Fruit fly (Drosophila melanogaster) whole organism, larva: Measurements from ENCODE around the gene CG42749.

Experiments
- noc ChIP-seq: fragments of 200-800 bp; sonication (Bioruptor generic); optimal IDR thresholded peaks from 3 replicates; lab custom pipeline; 2019; ENCODE audit warnings: missing biosample characterization, mild to moderate bottlenecking, missing genetic modification characterization, moderate library complexity

Gene CG42749

DNA sequence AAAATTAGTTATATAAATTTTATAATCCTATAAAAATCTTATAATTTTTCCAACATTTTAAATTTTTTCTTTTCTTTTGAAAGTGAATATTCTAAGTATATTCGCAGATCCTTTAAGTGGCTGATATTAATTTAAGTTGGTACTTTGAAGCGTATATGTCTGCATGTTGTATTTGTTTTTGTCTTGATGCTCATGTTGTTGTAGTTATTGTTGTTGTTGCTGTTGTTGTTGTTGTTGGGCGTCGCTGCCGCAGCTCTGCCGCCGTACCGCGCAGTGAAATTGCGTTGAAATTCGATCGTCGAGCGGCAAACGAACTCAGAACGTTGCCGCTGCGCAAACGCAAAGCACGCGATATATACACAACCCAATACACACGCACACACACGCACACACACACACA is at the start of gene CG42749:
Gene CG42749 (plus strand): TSS at position 301 of the 400 bp plus-strand sequence.
- no peak for TF ChIP-seq noc

DNA sequence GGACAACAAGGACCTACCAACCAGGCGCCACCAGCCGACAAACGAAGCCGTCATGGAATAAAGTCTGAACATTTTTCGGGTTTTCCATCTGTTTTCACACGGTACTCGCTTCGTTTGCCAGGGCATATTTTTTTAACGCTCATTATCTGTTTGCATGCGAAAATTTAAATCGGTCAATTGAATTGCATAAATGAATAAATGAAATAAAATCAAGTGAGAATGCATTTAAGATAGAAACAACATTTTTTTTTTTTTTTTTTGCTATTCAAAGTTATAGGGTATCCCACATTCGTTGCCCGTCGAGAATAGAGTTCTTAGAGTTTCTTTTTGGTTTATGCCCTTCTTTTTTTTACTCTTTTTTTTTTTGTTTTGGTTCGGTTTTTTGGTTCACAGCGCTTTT is 10.0 kb upstream of the CG42749 start:
- no peak for TF ChIP-seq noc

DNA sequence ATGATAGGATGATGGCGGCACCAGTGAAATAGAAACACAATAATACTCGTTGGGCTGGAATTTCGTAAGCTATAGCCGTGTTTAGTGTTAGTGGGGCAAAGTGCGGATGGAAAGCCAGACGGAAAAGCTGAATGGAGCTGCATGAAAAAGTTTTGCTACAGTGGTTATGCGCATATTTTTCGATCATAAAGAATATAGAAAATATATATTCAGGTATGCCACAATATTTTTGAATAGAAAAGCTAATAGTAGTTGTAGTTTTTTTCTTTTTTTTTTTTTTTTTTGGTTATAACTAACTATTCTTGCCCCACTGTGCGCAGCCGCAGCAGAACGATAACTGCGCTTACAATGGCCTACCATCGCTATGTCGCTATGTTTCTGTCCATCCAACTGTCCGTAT is 9.4 kb upstream of the CG42749 start:
- TF ChIP-seq noc: no peak

DNA sequence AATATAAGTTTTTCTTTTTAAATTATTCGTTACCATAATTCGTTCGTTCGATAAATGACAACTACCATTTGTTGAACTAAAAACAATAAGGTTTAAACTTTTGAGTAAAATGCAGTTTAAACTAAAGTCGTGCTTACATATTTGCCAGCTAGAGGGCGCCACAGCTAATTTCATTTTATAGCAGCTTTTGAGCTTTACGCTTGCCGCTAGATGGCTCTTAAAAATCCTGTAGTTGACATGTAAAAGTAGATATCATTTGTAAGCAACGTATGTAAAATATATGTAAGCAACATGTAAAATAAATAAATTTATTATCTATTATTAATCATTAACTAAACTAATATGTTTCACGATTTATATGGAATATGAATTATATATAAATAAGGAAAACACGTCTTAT is 6.2 kb upstream of the CG42749 start:
- TF ChIP-seq noc: no peak

DNA sequence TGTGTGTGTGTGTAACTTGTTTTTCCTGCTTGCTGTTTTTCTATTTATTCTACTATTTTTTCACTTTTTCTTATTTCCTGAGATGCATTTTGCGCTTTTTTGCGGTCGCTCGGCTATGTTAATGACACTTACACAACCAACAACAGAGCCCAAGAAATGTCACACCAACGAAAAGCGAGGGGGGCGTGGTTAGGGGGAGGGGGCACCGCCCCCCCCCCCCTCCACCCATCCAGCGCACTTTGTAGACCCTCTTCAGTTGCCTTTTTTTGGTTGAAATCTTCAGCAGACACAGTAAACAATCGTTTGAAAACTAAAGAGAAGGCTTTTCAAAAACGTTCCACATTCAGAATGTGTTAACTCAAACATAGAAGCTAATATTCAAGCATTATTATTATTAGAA is 2.7 kb upstream of the CG42749 start:
- TF ChIP-seq noc: no peak

DNA sequence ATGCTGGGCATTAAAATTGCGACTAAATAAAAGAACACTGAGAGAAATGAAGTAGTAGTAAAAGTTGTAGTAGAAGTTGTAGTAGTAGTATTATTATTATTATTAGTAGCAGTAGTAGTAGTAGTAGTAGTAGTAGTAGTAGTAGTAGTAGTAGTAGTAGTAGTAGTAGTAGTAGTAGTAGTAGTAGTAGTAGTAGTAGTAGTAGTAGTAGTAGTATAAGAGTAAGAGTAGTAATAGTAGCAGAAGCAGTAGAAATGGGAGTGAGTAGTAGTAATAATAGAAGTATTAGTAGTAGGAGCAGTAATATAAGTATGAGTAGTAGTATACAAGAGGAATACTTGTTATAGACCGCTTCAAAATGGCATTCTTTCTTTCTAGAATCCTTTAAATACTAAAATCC is 4.1 kb downstream of the CG42749 start:
- no peak for TF ChIP-seq noc

DNA sequence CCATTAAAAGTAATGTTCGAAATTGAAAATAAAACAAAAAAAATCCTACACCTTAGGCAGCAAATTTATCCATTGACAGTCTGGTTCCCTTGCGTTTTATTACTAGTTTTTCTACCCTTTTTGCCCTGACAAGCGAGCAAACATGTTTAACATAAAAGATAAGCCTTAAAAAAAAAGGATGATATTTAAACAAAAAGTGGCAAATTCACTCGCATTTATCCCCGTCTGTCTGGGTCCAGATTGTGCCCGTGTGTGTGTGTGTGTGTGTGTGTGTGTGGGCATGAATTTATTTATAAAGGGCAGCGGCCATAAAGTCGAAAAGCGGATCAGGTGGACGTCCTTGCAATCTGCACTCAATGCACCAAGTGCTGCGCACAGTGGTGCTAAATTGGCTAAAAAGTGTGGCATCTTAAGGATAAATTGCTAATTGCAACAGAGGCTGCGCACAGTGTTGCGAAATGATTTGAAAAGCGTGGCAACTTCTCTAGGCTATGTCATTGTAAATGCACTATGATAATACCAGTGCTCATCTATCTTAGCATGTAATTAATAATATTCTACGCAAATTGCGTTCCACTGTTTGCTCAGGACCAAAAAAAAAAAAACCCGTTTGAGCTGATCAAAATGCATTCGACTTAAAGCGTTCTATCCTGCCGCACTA is 4.9 kb downstream of the CG42749 start:
- no peak for TF ChIP-seq noc

DNA sequence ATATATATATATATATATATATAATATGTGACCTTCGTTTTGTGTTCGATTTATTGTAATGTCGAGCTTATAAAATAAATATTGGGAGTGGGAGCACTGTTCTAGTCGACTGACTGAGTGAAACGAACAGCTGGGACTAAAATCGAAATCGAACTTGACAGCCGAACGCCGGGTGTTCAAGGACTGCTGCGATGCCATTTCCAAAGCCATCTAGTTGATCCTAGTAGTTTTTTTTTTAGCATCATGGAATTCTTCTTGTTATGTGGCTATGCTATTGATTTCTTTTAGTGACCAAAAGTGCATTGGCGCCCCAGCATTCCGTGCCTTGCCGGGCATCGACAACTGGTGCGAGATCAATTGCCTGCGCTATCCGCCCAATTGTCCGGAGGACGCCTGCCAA is 9.7 kb downstream of the CG42749 start, which contains the start of gene CG3323:
Gene CG3323 (minus strand): TSS at position 101 of the 400 bp plus-strand sequence.
- no peak for TF ChIP-seq noc

DNA sequence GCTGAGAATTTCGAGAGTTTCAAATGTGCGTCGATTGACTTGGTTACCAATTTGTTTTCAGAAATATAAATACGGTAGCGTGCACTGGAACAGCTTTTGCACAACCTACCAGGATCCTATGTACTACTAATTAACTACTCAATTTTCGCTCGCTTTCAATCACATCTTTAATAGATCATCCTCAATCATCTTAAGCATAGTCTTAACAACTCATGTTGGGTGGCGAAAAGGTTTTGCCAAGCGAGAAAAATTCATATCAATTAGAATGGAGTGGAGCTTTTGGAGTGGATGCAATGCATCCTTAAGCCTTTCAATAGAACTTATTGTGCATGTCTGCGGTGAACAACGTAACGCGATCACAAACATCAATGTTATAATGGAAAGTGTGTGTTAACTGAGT is 11.5 kb downstream of the CG42749 start, which contains the start of gene CG17764:
Gene CG17764 (minus strand): TSS at position 101 of the 400 bp plus-strand sequence.
- TF ChIP-seq noc: no peak

DNA sequence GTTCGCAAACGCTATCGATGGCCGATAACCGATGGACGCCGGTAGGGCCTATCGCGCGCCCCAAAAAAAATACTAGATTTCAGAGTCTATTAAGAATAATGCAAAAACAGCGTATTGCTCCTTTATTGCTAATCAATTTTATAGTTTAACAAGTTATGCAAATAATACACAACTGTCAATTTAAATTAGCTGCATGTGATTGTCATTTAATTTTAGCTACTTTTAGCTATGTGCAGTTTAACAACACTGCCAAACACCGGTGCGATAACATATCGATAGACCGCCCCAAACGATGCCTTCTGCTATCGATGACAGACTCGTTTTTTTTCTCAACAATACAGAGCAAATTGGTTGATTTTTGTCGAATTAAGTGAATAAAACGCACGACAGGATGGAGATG is 13.1 kb downstream of the CG42749 start, which contains the start of the genes Cdk7 and snf:
Gene Cdk7 (minus strand): TSS at position 21 of the 400 bp plus-strand sequence.
Gene snf (plus strand): TSS at position 280 of the 400 bp plus-strand sequence.
- TF ChIP-seq noc: no peak

DNA sequence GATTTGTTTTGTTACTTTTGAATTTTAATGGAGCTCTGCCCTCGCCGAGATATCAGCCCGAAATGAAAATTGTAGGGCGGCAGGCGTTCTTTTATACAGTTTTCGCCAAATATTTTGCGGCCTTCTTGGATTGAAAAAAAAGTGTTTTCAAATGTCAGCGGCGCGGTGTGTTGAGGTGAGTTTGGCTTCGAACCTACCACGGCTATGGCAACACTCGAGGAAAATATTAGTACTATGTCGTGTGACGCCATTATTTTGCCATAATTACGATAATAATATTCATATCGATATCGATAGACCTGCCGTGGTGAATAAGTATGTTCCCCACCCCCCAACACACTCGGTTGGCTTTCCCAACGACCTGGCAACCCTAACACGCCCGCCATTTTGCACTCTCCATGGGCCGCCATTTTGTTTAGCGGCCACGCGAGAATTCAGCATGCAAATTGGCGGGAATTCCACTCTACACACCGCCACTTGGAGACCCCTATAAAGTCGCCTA is 16.0 kb downstream of the CG42749 start, which contains the start of the genes TrxT and dhd:
Gene TrxT (minus strand): TSS at position 51 of the 502 bp plus-strand sequence.
Gene dhd (plus strand): TSS at position 334 of the 502 bp plus-strand sequence.
- TF ChIP-seq noc: no peak

DNA sequence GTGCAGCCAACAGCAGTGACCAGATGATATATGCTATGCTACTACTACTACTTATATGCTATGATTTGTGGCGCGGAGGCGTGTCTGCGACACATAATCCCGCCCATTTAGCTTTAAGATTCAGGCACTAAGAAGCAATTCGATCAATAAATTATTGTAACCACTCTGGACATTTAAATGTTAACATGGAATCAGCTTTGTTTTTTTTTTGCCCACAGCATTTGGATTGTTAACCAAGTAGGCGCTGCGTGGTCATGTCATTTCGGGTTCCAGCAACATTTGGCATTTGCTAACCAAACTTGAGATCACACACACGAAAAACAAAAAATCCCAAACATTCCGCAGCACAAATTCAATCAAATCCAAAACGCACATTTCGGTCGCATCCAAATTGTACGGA is 17.1 kb downstream of the CG42749 start, which contains the start of gene CG4198:
Gene CG4198 (plus strand): TSS at position 301 of the 400 bp plus-strand sequence.
- no peak for TF ChIP-seq noc

DNA sequence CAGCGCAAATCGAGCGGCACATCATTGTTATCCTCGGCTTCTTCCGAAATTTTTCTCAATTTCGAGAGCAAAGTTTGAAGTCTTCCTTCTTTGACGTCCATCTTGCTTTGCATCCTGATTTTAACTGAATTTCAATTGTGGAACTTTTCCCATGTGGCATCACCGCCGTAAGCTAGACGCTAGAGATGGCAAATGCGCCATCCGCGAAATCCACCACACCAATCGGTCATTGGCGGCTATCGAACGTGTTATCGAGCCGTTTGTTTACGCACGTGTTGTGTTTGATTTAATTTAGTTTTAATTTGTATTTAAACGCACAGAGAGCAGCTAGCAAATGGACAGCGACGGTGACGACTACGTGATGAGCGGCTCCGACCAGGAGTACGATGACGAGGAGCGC is 21.3 kb downstream of the CG42749 start, which contains the start of the genes CG15930 and Sas10:
Gene CG15930 (minus strand): TSS at position 126 of the 400 bp plus-strand sequence.
Gene Sas10 (plus strand): TSS at position 240 of the 400 bp plus-strand sequence.
- TF ChIP-seq noc: no peak

DNA sequence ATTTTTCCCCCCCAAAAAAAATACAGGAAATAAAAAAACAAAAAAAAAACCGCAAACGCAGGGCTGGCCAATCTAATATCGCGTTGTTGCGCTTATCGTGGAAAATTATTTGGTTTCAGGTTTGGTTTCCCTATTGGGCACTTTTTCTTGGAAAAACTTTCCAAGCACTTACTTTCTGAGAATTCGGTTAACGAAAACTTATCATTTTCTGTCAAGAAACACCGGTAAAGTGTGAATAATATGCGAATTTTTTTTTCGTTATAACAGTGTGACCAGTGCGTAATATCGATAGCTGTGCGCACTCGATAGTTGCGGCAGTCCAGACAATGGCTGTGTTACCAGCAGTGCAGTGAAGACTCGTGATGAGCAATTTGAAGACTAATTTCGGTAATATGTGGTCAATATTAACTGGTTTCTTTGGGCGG is 26.6 kb downstream of the CG42749 start, which contains the start of gene Rnp4F:
Gene Rnp4F (minus strand): TSS at position 238 of the 425 bp plus-strand sequence.
- TF ChIP-seq noc: peak; percentile 68

DNA sequence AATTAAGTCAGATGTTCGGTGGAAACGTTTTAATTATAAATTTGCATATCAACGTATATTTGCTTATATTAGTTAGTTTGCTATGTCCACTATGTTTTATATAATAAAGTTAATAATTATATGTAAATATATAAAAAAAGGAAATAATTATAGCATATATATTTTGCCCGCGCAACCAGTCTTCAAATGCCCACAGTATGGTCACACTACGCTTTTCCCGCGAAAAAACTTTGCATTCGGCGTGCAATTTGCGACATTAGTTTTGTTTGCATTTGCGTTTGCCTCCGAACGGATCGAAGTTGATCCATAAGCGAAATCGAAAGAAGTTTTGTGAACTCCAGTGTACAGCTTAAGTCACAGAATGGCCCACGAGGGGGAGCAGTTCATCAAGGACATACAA is 27.8 kb downstream of the CG42749 start, which contains the start of gene Mcm3:
Gene Mcm3 (plus strand): TSS at position 220 of the 400 bp plus-strand sequence.
- no peak for TF ChIP-seq noc

DNA sequence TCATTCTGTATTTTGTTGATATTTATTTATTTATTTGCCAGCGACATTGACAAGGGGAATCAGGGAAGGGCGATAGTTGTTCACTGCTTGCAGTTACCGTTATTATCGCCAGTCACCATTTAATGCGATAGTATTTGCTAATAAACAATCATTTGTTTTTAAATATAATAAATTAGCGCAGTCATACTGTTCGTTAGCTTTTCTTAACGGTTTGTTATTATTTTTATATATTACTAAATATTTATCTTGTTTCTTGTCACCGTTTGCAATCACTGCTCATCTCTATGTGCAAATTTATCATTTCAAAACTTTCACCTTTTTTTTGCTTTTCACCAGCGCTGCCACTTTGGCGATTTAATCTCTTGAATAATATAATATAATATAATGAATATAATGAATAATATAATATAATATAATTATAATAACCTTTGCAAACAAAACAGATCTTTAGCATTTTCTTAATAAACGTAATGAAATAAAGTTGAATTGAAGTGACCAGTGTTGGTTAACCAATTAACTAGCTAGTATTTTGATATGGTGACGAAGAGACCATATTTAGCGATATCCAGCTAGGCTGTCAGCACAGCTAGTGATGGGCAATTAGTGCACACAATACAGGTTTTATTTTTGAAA is 33.5 kb downstream of the CG42749 start, which contains the start of the genes CG3309 and XRCC1:
Gene CG3309 (minus strand): TSS at position 82 of the 633 bp plus-strand sequence.
Gene XRCC1 (plus strand): TSS at position 611 of the 633 bp plus-strand sequence.
- TF ChIP-seq noc: peak; percentile 5
